Worm (Caenorhabditis elegans): ENCODE results near the gene bath-24.
"Not testable (repeated sequence)": the region's sequence is repeated elsewhere in the genome, so short reads cannot be mapped to it uniquely, and the experiment has no call there.

The bath-24 gene

DNA sequence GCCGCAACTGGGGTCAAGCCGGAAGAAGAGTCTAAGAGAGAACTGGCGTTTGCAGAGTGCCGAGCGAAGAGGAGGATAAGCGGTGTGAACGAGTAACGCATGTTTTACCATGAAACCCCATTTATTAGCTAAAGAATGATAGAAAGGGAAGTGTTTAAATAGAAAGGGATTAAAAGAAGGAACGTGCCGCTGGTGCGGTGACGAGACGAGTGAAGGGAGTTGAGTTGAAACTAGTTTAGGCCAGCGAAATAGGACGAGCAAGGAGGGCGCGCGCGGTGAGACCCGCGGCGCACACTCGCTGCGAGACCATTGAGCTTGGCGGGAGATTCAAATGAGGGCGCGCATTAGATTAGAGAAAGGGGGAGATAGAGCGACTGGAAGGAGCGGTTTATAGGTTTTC is 1.2 kb upstream of the bath-24 start, which contains the start of gene math-1:
math-1 (minus strand) TSS at position 101 of the 400 bp plus-strand sequence.
- TF ChIP-seq zag-1 (tag; optimal IDR thresholded peaks at IDR 0.05); fos-1 (tag; optimal IDR thresholded peaks at IDR 0.05); sma-3 (GFP tag; optimal IDR thresholded peaks at IDR 0.05): not testable (repeated sequence)

DNA sequence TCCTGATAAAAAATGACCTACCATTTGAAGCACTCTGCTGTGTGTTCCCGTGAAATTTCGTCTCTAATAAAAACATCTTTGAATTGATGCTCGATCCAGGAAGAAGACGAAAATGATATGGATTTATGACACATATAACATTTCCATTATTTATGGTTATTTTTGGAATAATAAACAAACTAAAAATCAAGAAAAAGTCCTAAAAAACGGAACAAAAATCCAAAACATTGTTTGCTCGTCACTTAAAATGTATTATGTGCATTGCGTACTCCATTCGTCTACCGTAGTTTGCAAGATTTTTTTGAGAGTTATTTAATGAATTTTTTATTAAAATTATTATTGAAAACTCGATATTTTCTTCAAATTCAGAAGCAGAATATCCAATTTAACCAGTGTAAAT is 3.0 kb downstream of the bath-24 start, which contains the start of gene bath-20:
bath-20 (minus strand) TSS at position 101 of the 400 bp plus-strand sequence.
- TF ChIP-seq sma-3 (GFP tag; optimal IDR thresholded peaks at IDR 0.05), result no peak
- no peak for TF ChIP-seq mdl-1 (tag; optimal IDR thresholded peaks at IDR 0.05)
- TF ChIP-seq nhr-21 (tag; optimal IDR thresholded peaks at IDR 0.05), result no peak
- TF ChIP-seq zag-1 (tag; optimal IDR thresholded peaks at IDR 0.05), result no peak
- TF ChIP-seq alr-1 (tag; optimal IDR thresholded peaks at IDR 0.05), result no peak
- TF ChIP-seq F13H6.1 (tag; optimal IDR thresholded peaks at IDR 0.05), result no peak

DNA sequence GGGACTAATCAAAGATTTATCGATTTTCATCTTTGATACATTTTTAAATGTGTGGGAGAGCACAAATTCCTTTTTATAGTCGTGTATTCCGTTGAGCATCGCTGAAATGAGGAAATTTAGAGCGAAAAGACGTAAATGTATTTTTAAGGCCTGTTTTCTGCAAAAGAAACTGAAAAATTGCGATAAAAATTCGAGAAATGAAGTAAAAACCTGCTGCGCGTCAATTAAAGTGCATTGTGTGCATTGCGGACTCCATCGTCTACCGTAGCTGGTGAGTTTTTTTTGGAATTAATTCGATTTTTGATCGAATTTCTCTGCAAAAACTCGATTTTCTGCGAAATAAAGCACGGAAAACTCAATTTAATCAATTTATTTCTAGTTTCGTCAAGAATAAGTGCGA is 6.1 kb downstream of the bath-24 start, which contains the start of gene bath-19:
bath-19 (minus strand) TSS at position 101 of the 400 bp plus-strand sequence.
- no peak for TF ChIP-seq lin-13 (GFP tag; optimal IDR thresholded peaks at IDR 0.05)
- no peak for TF ChIP-seq mdl-1 (tag; optimal IDR thresholded peaks at IDR 0.05)
- TF ChIP-seq lin-11 (tag; optimal IDR thresholded peaks at IDR 0.05), result no peak
- TF ChIP-seq sma-9 (GFP tag; optimal IDR thresholded peaks at IDR 0.05), result no peak
- no peak for TF ChIP-seq sma-9 (tag; optimal IDR thresholded peaks at IDR 0.05)
- no peak for TF ChIP-seq blmp-1 (tag; optimal IDR thresholded peaks at IDR 0.05; ENCODE audit: insufficient read depth)
- TF ChIP-seq lin-39 (tag; optimal IDR thresholded peaks at IDR 0.05), result no peak
- no peak for TF ChIP-seq nhr-129 (tag; optimal IDR thresholded peaks at IDR 0.05)
- no peak for TF ChIP-seq ceh-16 (tag; optimal IDR thresholded peaks at IDR 0.05)

DNA sequence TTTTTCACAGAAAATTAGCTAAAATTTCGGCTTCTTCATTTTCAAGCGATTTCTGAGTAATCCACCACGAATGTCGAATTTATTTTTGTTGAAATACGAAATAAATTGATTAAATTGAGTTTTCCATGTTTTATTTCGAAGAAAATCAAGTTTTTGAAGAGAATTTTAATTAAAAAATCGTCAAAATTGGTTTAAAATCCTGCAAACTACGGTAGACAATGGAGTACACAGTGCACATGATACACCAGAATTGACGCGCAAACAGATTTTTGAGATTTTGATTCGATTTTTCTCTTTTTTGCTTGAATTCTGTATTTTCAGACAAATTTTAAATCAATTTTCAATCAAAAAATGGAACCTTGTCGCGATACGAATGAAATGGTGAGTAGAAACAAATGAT is 12.1 kb downstream of the bath-24 start, which contains the start of gene F59H6.14:
F59H6.14 (plus strand) TSS at position 301 of the 400 bp plus-strand sequence.
- TF ChIP-seq F13H6.1 (tag; optimal IDR thresholded peaks at IDR 0.05), result no peak
- TF ChIP-seq lin-13 (GFP tag; optimal IDR thresholded peaks at IDR 0.05), result no peak
- TF ChIP-seq unc-39 (tag; optimal IDR thresholded peaks at IDR 0.05), result no peak
- no peak for TF ChIP-seq snpc-4 (tag; optimal IDR thresholded peaks at IDR 0.05)
- no peak for TF ChIP-seq aly-2 (tag; optimal IDR thresholded peaks at IDR 0.05)
- TF ChIP-seq lin-39 (tag; optimal IDR thresholded peaks at IDR 0.05), result no peak
- TF ChIP-seq elt-3 (tag; optimal IDR thresholded peaks at IDR 0.05), result no peak
- no peak for TF ChIP-seq unc-62 (GFP tag; optimal IDR thresholded peaks at IDR 0.05)
- TF ChIP-seq nhr-12 (tag; optimal IDR thresholded peaks at IDR 0.05), result no peak
- no peak for TF ChIP-seq egl-27 (tag; optimal IDR thresholded peaks at IDR 0.05)
- TF ChIP-seq ZK546.5 (tag; optimal IDR thresholded peaks at IDR 0.05), result no peak
- TF ChIP-seq Y55F3AM.14 (GFP tag; optimal IDR thresholded peaks at IDR 0.05), result no peak
- TF ChIP-seq nhr-237 (tag; optimal IDR thresholded peaks at IDR 0.05), result no peak
- no peak for TF ChIP-seq nhr-77 (tag; optimal IDR thresholded peaks at IDR 0.05)
- TF ChIP-seq fos-1 (tag; optimal IDR thresholded peaks at IDR 0.05), result no peak
- no peak for TF ChIP-seq mdl-1 (tag; optimal IDR thresholded peaks at IDR 0.05)
- no peak for TF ChIP-seq nhr-129 (tag; optimal IDR thresholded peaks at IDR 0.05)
- no peak for TF ChIP-seq ztf-11 (tag; optimal IDR thresholded peaks at IDR 0.05)
- TF ChIP-seq sma-3 (GFP tag; optimal IDR thresholded peaks at IDR 0.05), result no peak

DNA sequence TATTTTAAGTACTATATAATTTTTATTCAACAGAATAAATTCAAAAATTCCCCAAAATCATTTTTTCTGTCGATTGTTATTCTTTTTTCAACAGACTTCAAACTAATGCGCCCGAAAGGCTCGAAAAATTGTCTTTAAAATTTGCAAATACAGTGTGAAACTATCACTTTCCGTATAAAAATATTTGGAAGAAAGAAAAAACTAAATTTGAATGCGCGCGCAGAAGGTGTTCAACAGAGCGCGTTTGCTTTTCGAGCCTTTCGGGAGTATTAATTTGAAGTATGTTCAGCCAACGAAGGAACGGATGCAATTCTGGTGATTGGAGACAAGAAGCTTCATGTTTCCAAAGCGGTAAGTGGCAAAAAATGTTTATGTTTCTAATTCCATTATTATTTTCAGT is 13.1 kb downstream of the bath-24 start, which contains the start of gene btb-4:
btb-4 (plus strand) TSS at position 35 of the 400 bp plus-strand sequence.
- peak; percentile 78 for TF ChIP-seq gmeb-1 (tag; optimal IDR thresholded peaks at IDR 0.05)
- TF ChIP-seq unc-55 (GFP tag; optimal IDR thresholded peaks at IDR 0.05), result peak; percentile 4

DNA sequence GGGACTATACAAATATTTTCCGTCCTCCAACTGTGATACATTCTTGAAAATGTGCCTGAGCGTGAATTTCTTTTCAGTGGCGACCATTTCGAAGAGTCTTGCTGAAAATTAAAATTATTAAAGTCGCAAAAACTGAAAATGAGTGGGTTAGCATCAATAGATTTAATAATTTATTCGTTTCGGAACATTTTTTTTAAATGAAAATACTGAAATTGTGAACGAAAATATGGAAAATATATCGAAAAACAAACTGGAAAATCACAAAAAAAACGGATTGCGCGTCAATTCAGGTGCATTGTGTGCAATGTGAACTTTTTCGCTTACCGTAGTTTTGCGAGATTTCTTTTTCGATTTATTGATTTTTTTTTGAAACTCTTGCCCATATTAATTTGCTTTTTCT is 13.6 kb downstream of the bath-24 start, which contains the start of gene bath-5:
bath-5 (minus strand) TSS at position 101 of the 400 bp plus-strand sequence.
- TF ChIP-seq ztf-1 (GFP tag; conservative IDR thresholded peaks at IDR 0.05), result no peak
- TF ChIP-seq F13H6.1 (tag; optimal IDR thresholded peaks at IDR 0.05), result no peak
- TF ChIP-seq blmp-1 (tag; optimal IDR thresholded peaks at IDR 0.05; ENCODE audit: insufficient read depth), result no peak
- TF ChIP-seq elt-1 (tag; optimal IDR thresholded peaks at IDR 0.05), result no peak
- no peak for TF ChIP-seq nhr-21 (tag; optimal IDR thresholded peaks at IDR 0.05)
- no peak for TF ChIP-seq gmeb-1 (tag; optimal IDR thresholded peaks at IDR 0.05)
- no peak for TF ChIP-seq unc-55 (GFP tag; optimal IDR thresholded peaks at IDR 0.05)
- TF ChIP-seq nhr-11 (tag; optimal IDR thresholded peaks at IDR 0.05), result no peak
- TF ChIP-seq nhr-25 (tag; optimal IDR thresholded peaks at IDR 0.05), result no peak
- TF ChIP-seq nhr-10 (tag; optimal IDR thresholded peaks at IDR 0.05), result no peak
- no peak for TF ChIP-seq ama-1 (optimal IDR thresholded peaks at IDR 0.05)
- no peak for TF ChIP-seq unc-39 (tag; optimal IDR thresholded peaks at IDR 0.05)
- no peak for TF ChIP-seq R02D3.7 (tag; optimal IDR thresholded peaks at IDR 0.05)

Data from whole organism, L2 larva.